Worm (Caenorhabditis elegans) whole organism, L3 larva: ENCODE data around the gene srm-4.
"Not testable (repeated sequence)": the region's sequence is repeated elsewhere in the genome, so short reads cannot be mapped to it uniquely, and the experiment has no call there.

Experiments used
- ZK546.5 ChIP-seq: sonication (generic microtip); optimal IDR thresholded peaks from 2 replicates; lab custom pipeline; 2017; ENCODE audit warnings: missing biosample characterization, missing genetic modification characterization
- aly-2 ChIP-seq: fragments of 150-350 bp; optimal IDR thresholded peaks from 2 replicates; lab custom pipeline; 2014; ENCODE audit warnings: missing biosample characterization, missing genetic modification characterization
- ceh-16 ChIP-seq: sonication (generic microtip); optimal IDR thresholded peaks from 2 replicates; lab custom pipeline; 2017; ENCODE audit warnings: missing biosample characterization, missing genetic modification characterization
- ceh-28 ChIP-seq: fragments of 150-350 bp; optimal IDR thresholded peaks from 2 replicates; lab custom pipeline; 2014; ENCODE audit warnings: missing biosample characterization, missing genetic modification reagents, missing genetic modification characterization
- ceh-82 ChIP-seq: fragments of 150-350 bp; optimal IDR thresholded peaks from 2 replicates; lab custom pipeline; 2014; ENCODE audit warnings: missing biosample characterization, missing genetic modification characterization
- ceh-9 ChIP-seq: sonication (generic microtip); optimal IDR thresholded peaks from 2 replicates; lab custom pipeline; 2018; ENCODE audit warnings: missing biosample characterization, missing genetic modification characterization
- daf-12 ChIP-seq: fragments of 150-350 bp; optimal IDR thresholded peaks from 2 replicates; lab custom pipeline; 2014; ENCODE audit warnings: missing biosample characterization, missing genetic modification reagents, missing genetic modification characterization
- egl-27 ChIP-seq: sonication (generic microtip); optimal IDR thresholded peaks from 4 replicates; lab custom pipeline; 2017; ENCODE audit warnings: missing biosample characterization, missing genetic modification reagents, missing genetic modification characterization
- egl-5 ChIP-seq: fragments of 150-350 bp; optimal IDR thresholded peaks from 2 replicates; lab custom pipeline; 2017; ENCODE audit warnings: missing biosample characterization, missing genetic modification reagents, missing genetic modification characterization, inconsistent platforms
- elt-1 ChIP-seq: fragments of 150-350 bp; optimal IDR thresholded peaks from 2 replicates; lab custom pipeline; 2014; ENCODE audit warnings: missing biosample characterization, missing genetic modification characterization
- elt-2 ChIP-seq: sonication (generic microtip); optimal IDR thresholded peaks from 2 replicates; lab custom pipeline; 2016; ENCODE audit warnings: missing genetic modification reagents, mild to moderate bottlenecking, missing genetic modification characterization, missing compliant biosample characterization
- elt-3 ChIP-seq, 3 experiments: fragments of 150-350 bp in 1 of 3; sonication (generic microtip) in 2 of 3; optimal IDR thresholded peaks; 2 replicates in 2 of 3; 4 replicates in 1 of 3; lab custom pipeline; 2014 to 2017; ENCODE audit warnings: missing biosample characterization in 3 of 3, missing genetic modification characterization in 3 of 3
- eor-1 ChIP-seq, 2 experiments: fragments of 150-350 bp; optimal IDR thresholded peaks; 2 replicates each; lab custom pipeline; 2014 to 2018; ENCODE audit warnings: missing biosample characterization in 2 of 2, missing genetic modification characterization in 2 of 2
- fkh-10 ChIP-seq: sonication (generic microtip); optimal IDR thresholded peaks from 2 replicates; lab custom pipeline; 2017; ENCODE audit warnings: missing biosample characterization, missing genetic modification reagents, missing genetic modification characterization
- fkh-2 ChIP-seq: fragments of 150-350 bp; optimal IDR thresholded peaks from 2 replicates; lab custom pipeline; 2014; ENCODE audit warnings: missing biosample characterization, missing genetic modification reagents, missing genetic modification characterization
- hmg-11 ChIP-seq: sonication (generic microtip); optimal IDR thresholded peaks from 2 replicates; lab custom pipeline; 2016; ENCODE audit warnings: missing genetic modification characterization, missing compliant biosample characterization
- lin-15B ChIP-seq: fragments of 150-350 bp; optimal IDR thresholded peaks from 2 replicates; lab custom pipeline; 2014; ENCODE audit warnings: missing biosample characterization, missing genetic modification characterization
- lin-39 ChIP-seq: fragments of 150-350 bp; optimal IDR thresholded peaks from 2 replicates; lab custom pipeline; 2018; ENCODE audit warnings: missing biosample characterization, missing genetic modification reagents, missing genetic modification characterization
- mdl-1 ChIP-seq: fragments of 150-350 bp; optimal IDR thresholded peaks from 2 replicates; lab custom pipeline; 2014; ENCODE audit warnings: missing biosample characterization, missing genetic modification characterization
- mml-1 ChIP-seq: fragments of 150-350 bp; sonication (generic microtip); optimal IDR thresholded peaks from 3 replicates; lab custom pipeline; 2014; ENCODE audit warnings: missing biosample characterization, missing genetic modification characterization
- nfya-1 ChIP-seq: sonication (generic microtip); optimal IDR thresholded peaks from 2 replicates; lab custom pipeline; 2017; ENCODE audit warnings: missing genetic modification characterization, mild to moderate bottlenecking, missing compliant biosample characterization, antibody characterized with exemption, moderate library complexity; ENCODE audit not compliant: insufficient read depth
- nhr-28 ChIP-seq: fragments of 150-350 bp; optimal IDR thresholded peaks from 2 replicates; lab custom pipeline; 2014; ENCODE audit warnings: missing biosample characterization, missing genetic modification characterization
- nhr-67 ChIP-seq: fragments of 150-350 bp; optimal IDR thresholded peaks from 2 replicates; lab custom pipeline; 2014; ENCODE audit warnings: missing biosample characterization, missing genetic modification characterization
- nhr-77 ChIP-seq: fragments of 150-350 bp; optimal IDR thresholded peaks from 2 replicates; lab custom pipeline; 2014; ENCODE audit warnings: missing biosample characterization, missing genetic modification characterization
- pha-4 ChIP-seq: fragments of 150-350 bp; optimal IDR thresholded peaks from 2 replicates; lab custom pipeline; 2014; ENCODE audit warnings: missing biosample characterization, missing genetic modification reagents, missing genetic modification characterization
- pqm-1 ChIP-seq: fragments of 150-350 bp; optimal IDR thresholded peaks from 2 replicates; lab custom pipeline; 2017; ENCODE audit warnings: missing biosample characterization, missing genetic modification characterization, inconsistent platforms
- sea-2 ChIP-seq: fragments of 150-350 bp; sonication (generic microtip); optimal IDR thresholded peaks from 4 replicates; lab custom pipeline; 2014; ENCODE audit warnings: missing biosample characterization, missing genetic modification reagents, missing genetic modification characterization
- tbx-2 ChIP-seq: sonication (generic microtip); optimal IDR thresholded peaks from 2 replicates; lab custom pipeline; 2016; ENCODE audit warnings: mild to moderate bottlenecking, missing genetic modification characterization, missing compliant biosample characterization
- unc-39 ChIP-seq: sonication (generic microtip); optimal IDR thresholded peaks from 4 replicates; lab custom pipeline; 2017; ENCODE audit warnings: missing biosample characterization, missing genetic modification characterization
- unc-62 ChIP-seq: fragments of 150-350 bp; sonication (generic microtip); optimal IDR thresholded peaks from 4 replicates; lab custom pipeline; 2014; ENCODE audit warnings: missing biosample characterization, missing genetic modification reagents, missing genetic modification characterization
- zag-1 ChIP-seq: fragments of 150-350 bp; optimal IDR thresholded peaks from 2 replicates; lab custom pipeline; 2014; ENCODE audit warnings: missing biosample characterization, missing genetic modification characterization
- ztf-11 ChIP-seq: fragments of 150-350 bp; optimal IDR thresholded peaks from 2 replicates; lab custom pipeline; 2014; ENCODE audit warnings: missing biosample characterization, missing genetic modification characterization
- ztf-4 ChIP-seq: fragments of 150-350 bp; optimal IDR thresholded peaks from 2 replicates; lab custom pipeline; 2014; ENCODE audit warnings: missing biosample characterization, missing genetic modification characterization

srm-4 gene

DNA sequence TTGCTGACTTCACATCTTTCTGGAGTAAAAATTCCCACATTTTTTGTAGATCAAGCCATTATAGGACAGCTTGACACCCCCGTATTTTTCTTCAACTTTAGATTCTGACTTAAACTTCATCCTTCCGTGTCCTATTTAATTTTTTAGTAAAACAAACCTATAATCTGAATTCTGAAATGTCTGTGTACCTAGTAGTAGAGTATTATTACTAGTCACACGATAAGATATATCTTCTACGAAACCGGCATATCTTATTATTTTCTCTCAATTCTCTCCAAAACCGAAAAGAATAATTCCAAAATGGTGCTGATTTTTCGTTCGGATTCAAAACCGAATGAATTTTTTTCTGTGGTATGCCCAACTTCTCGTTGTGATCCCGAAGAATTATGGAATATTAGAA is 38.8 kb upstream of the srm-4 start, which contains the start of gene F14D7.9:
F14D7.9 (plus strand) TSS at position 301 of the 400 bp plus-strand sequence.
- no peak for TF ChIP-seq unc-62
- TF ChIP-seq ceh-16 (tag; lab: Kevin White, UChicago): no peak
- TF ChIP-seq nhr-77: no peak
- no peak for TF ChIP-seq ceh-82
- no peak for TF ChIP-seq hmg-11 (tag; lab: Kevin White, UChicago)
- no peak for TF ChIP-seq nfya-1 (tag; lab: Kevin White, UChicago)
- no peak for TF ChIP-seq elt-1 (tag; lab: Kevin White, UChicago)
- TF ChIP-seq ZK546.5: no peak
- no peak for TF ChIP-seq ztf-11 (tag; lab: Kevin White, UChicago)
- no peak for TF ChIP-seq mml-1
- no peak for TF ChIP-seq nhr-67 (tag; lab: Kevin White, UChicago)
- no peak for TF ChIP-seq ceh-9 (tag; lab: Kevin White, UChicago)
- TF ChIP-seq lin-15B (tag; lab: Kevin White, UChicago): no peak
- no peak for TF ChIP-seq ceh-28 (tag; lab: Kevin White, UChicago)
- TF ChIP-seq zag-1 (tag; lab: Kevin White, UChicago): no peak
- TF ChIP-seq tbx-2 (tag; lab: Kevin White, UChicago): no peak
- no peak for TF ChIP-seq fkh-10 (GFP tag; lab: Kevin White, UChicago)
- no peak for TF ChIP-seq unc-39 (tag; lab: Kevin White, UChicago)
- no peak for TF ChIP-seq ztf-4 (tag; lab: Kevin White, UChicago)

DNA sequence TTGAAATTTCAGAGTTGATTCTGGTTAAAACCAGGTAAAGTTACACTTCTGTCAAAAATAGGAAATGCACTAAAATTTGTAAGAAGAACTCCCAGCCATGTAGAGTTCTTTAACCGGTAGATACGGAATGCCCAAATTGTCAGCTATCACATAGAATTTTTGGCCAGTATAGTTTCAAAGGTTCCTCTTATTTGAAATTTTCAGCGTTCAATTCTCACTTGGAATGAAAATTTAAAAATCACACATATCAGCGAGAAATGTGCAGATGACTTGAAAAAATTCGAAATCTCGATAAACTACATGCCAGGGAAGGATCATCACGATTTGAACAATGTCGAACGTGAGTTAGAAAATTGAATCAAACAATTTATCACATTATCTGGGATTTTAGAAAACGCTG is 36.7 kb upstream of the srm-4 start, which contains the start of gene F14D7.3:
F14D7.3 (plus strand) TSS at position 301 of the 400 bp plus-strand sequence.
- TF ChIP-seq lin-15B (tag; lab: Kevin White, UChicago) (no peak), nhr-77 (no peak), mml-1 (no peak), ceh-9 (tag; lab: Kevin White, UChicago) (no peak), aly-2 (no peak), sea-2 (GFP tag; lab: Kevin White, UChicago) (no peak), pha-4 (tag; lab: Kevin White, UChicago) (no peak), nfya-1 (tag; lab: Kevin White, UChicago) (no peak), mdl-1 (tag; lab: Kevin White, UChicago) (no peak), eor-1 (tag; optimal IDR thresholded peaks at IDR 0.05; lab: Kevin White, UChicago) (no peak), lin-39 (tag; lab: Kevin White, UChicago) (no peak), egl-27 (tag; lab: Kevin White, UChicago) (no peak), hmg-11 (tag; lab: Kevin White, UChicago) (no peak), nhr-28 (tag; lab: Kevin White, UChicago) (no peak), egl-5 (no peak)

DNA sequence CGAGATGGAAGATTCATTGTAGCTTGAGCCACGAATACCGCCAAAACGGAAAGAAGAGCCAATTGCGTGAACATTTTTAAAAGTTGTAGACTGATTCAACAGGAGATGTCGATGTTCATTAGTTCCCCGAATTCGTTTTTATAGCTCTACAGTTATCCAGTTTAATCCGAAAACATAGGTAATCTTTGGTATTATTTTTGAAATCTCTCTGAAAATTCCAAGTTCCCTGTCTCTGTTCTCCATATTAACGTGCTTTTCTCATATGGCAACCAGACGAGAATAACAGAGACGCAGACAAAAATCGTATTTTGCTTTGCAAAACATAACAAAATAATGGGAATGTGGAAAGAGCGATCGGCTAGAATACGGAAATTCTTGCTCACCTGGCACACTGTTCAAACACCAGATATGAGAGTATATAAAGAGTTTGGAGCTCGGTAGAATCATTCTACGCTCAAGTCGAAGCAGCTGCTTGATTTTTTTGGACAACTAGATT is 33.6 kb upstream of the srm-4 start, which contains the start of the genes spig-3 and F14D7.12:
spig-3 (minus strand) TSS at position 101 of the 496 bp plus-strand sequence.
F14D7.12 (plus strand) TSS at position 446 of the 496 bp plus-strand sequence.
- TF ChIP-seq fkh-10 (GFP tag; lab: Kevin White, UChicago) (no peak), elt-3 (tag; optimal IDR thresholded peaks at IDR 0.05; lab: Kevin White, UChicago) (no peak), mdl-1 (tag; lab: Kevin White, UChicago) (no peak)

DNA sequence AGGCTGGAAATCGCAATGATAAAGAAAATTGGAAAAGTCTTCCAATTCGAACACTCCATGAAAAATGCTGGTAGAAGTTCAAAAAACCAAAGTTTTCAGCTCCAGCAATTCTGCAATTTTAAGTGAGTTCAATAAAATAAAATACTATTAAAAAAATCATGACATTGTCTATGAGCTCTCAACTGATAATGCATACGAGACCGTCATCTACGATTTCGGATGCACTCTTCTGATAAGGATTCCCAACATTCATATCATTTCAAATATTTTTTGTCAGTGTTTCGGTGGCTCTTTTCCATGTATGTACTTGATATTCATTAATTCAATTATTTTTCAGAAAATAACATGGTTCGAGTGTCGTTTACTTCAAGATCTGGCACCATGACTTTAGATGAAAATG is 32.1 kb upstream of the srm-4 start, which contains the start of gene F14D7.6:
F14D7.6 (plus strand) TSS at position 338 of the 400 bp plus-strand sequence.
- TF ChIP-seq lin-39 (tag; lab: Kevin White, UChicago) (no peak), eor-1 (tag; optimal IDR thresholded peaks at IDR 0.05; lab: Kevin White, UChicago) (no peak), fkh-2 (no peak), mml-1 (no peak), pqm-1 (peak; percentile 33), daf-12 (tag; lab: Kevin White, UChicago) (no peak), elt-2 (tag; lab: Kevin White, UChicago) (peak; percentile 59)

DNA sequence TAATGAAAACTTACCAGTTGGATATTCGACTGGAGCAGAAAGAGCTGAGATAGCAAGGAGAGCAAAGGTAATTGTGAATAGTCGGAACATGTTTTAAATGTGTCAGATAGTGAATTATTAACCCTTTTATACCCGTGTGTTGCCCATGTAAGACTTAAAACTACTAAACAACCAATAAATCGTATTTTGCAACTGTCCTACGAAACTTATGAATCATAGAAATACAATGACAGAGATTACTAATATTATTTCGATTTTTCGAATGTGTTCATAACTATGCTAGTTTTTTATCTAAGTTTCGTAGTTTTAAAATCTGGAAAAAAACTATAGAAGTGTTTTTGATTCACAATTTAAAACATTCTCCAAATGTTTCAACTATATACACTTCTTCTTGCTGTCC is 26.4 kb upstream of the srm-4 start, which contains the start of gene spig-4:
spig-4 (minus strand) TSS at position 101 of the 400 bp plus-strand sequence.
- TF ChIP-seq mdl-1, daf-12, ceh-9 (tag; lab: Kevin White, UChicago): not testable (repeated sequence)
- TF ChIP-seq, all 47 proteins: peak for 0; not testable (repeated sequence) for 47
